Fruit fly (Drosophila melanogaster) whole organism, embryonic: Measurements from ENCODE around the gene Rpn2.

Experiments
- Blimp-1 ChIP-seq: fragments of 200-800 bp; sonication (Bioruptor generic); optimal IDR thresholded peaks from 3 replicates; lab custom pipeline; 2018; ENCODE audit warnings: missing biosample characterization, missing genetic modification characterization, mild to moderate bottlenecking, moderate library complexity, missing genetic modification reagents
- CG10366 ChIP-seq: fragments of 200-800 bp; sonication (Bioruptor generic); IDR thresholded peaks from 2 replicates; pipeline ENCODE4 v1.3.6; 2022; ENCODE audit warnings: missing biosample characterization, missing genetic modification characterization
- CG11093 ChIP-seq: fragments of 200-800 bp; sonication (Bioruptor generic); IDR thresholded peaks from 3 replicates; pipeline ENCODE4 v1.3.6; 2022; ENCODE audit warnings: missing biosample characterization, missing genetic modification characterization
- CG12155 ChIP-seq: fragments of 200-800 bp; sonication (Bioruptor generic); optimal IDR thresholded peaks from 3 replicates; lab custom pipeline; 2016; ENCODE audit warnings: missing biosample characterization, missing genetic modification characterization
- CG13424 ChIP-seq: fragments of 200-800 bp; sonication (Bioruptor generic); optimal IDR thresholded peaks from 2 replicates; lab custom pipeline; 2019; ENCODE audit warnings: missing biosample characterization, mild to moderate bottlenecking, missing genetic modification characterization, moderate library complexity
- CG14667 ChIP-seq: fragments of 200-800 bp; sonication (Bioruptor generic); IDR thresholded peaks from 2 replicates; pipeline ENCODE4 v1.3.6; 2022; ENCODE audit warnings: missing biosample characterization, missing genetic modification characterization
- CG15514 ChIP-seq: fragments of 200-800 bp; sonication (Bioruptor generic); optimal IDR thresholded peaks from 3 replicates; lab custom pipeline; 2017; ENCODE audit warnings: missing biosample characterization, missing genetic modification characterization, mild to moderate bottlenecking, moderate library complexity, missing genetic modification reagents
- CG15696 ChIP-seq: fragments of 200-800 bp; sonication (Bioruptor generic); optimal IDR thresholded peaks from 2 replicates; lab custom pipeline; 2019; ENCODE audit warnings: missing biosample characterization, mild to moderate bottlenecking, missing genetic modification characterization, moderate library complexity
- CG17328 ChIP-seq: fragments of 200-800 bp; sonication (Bioruptor generic); IDR thresholded peaks from 2 replicates; pipeline ENCODE4 v1.3.6; 2022; ENCODE audit warnings: missing biosample characterization, missing genetic modification characterization
- CG4282 ChIP-seq: fragments of 200-800 bp; sonication (Bioruptor generic); optimal IDR thresholded peaks from 2 replicates; lab custom pipeline; 2016; ENCODE audit warnings: missing biosample characterization, missing genetic modification characterization
- CG4404 ChIP-seq: fragments of 200-800 bp; sonication (Bioruptor generic); IDR thresholded peaks from 2 replicates; pipeline ENCODE4 v1.3.6; 2022; ENCODE audit warnings: missing biosample characterization, missing genetic modification characterization
- CG4617 ChIP-seq: fragments of 200-800 bp; sonication (Bioruptor generic); optimal IDR thresholded peaks from 3 replicates; lab custom pipeline; 2016; ENCODE audit warnings: missing biosample characterization, missing genetic modification characterization, borderline replicate concordance
- CG7745 ChIP-seq: fragments of 200-800 bp; sonication (Bioruptor generic); optimal IDR thresholded peaks from 2 replicates; lab custom pipeline; 2018; ENCODE audit warnings: missing biosample characterization, mild to moderate bottlenecking, missing genetic modification characterization, moderate library complexity
- CG7987 ChIP-seq: fragments of 200-800 bp; sonication (Bioruptor generic); optimal IDR thresholded peaks from 2 replicates; lab custom pipeline; 2018; ENCODE audit warnings: missing biosample characterization, mild to moderate bottlenecking, missing genetic modification characterization, moderate library complexity
- CG8388 ChIP-seq: fragments of 200-800 bp; sonication (Bioruptor generic); optimal IDR thresholded peaks from 2 replicates; lab custom pipeline; 2019; ENCODE audit warnings: missing biosample characterization, mild to moderate bottlenecking, missing genetic modification characterization, moderate library complexity
- CG9727 ChIP-seq: fragments of 200-800 bp; sonication (Bioruptor generic); optimal IDR thresholded peaks from 3 replicates; lab custom pipeline; 2017; ENCODE audit warnings: missing biosample characterization, mild to moderate bottlenecking, missing genetic modification characterization
- CG9932 ChIP-seq: fragments of 200-800 bp; sonication (Bioruptor generic); IDR thresholded peaks from 2 replicates; pipeline ENCODE4 v1.3.6; 2022; ENCODE audit warnings: missing biosample characterization, missing genetic modification characterization
- CHES-1-like ChIP-seq: fragments of 200-800 bp; sonication (Bioruptor generic); optimal IDR thresholded peaks from 2 replicates; lab custom pipeline; 2016; ENCODE audit warnings: missing biosample characterization, missing genetic modification characterization
- CoRest ChIP-seq: fragments of 200-800 bp; sonication (Bioruptor generic); optimal IDR thresholded peaks from 3 replicates; lab custom pipeline; 2018; ENCODE audit warnings: missing biosample characterization, mild to moderate bottlenecking, missing genetic modification characterization, moderate library complexity
- D19A ChIP-seq: fragments of 200-800 bp; optimal IDR thresholded peaks from 3 replicates; lab custom pipeline; 2019; ENCODE audit warnings: missing biosample characterization, mild to moderate bottlenecking, missing genetic modification characterization, moderate library complexity
- Dbx ChIP-seq: fragments of 200-800 bp; sonication (Bioruptor generic); IDR thresholded peaks from 3 replicates; pipeline ENCODE4 v1.3.6; 2022; ENCODE audit warnings: missing biosample characterization, missing genetic modification characterization
- Doc3 ChIP-seq: fragments of 200-800 bp; sonication (Bioruptor generic); IDR thresholded peaks from 3 replicates; pipeline ENCODE4 v1.3.6; 2022; ENCODE audit warnings: missing biosample characterization, missing genetic modification characterization; ENCODE audit not compliant: partially characterized antibody
- E2f2 ChIP-seq: fragments of 200-800 bp; sonication (Bioruptor generic); IDR thresholded peaks from 2 replicates; pipeline ENCODE4 v1.3.6; 2022; ENCODE audit warnings: missing biosample characterization, missing genetic modification characterization
- ERR ChIP-seq: fragments of 200-800 bp; sonication (Bioruptor generic); optimal IDR thresholded peaks from 2 replicates; lab custom pipeline; 2016; ENCODE audit warnings: missing biosample characterization, missing genetic modification characterization
- HLHmδ ChIP-seq: fragments of 200-800 bp; sonication (Bioruptor generic); optimal IDR thresholded peaks from 2 replicates; lab custom pipeline; 2018; ENCODE audit warnings: missing biosample characterization, mild to moderate bottlenecking, missing genetic modification characterization, moderate library complexity
- MESR4 ChIP-seq: fragments of 200-800 bp; sonication (Bioruptor generic); optimal IDR thresholded peaks from 2 replicates; lab custom pipeline; 2018; ENCODE audit warnings: missing biosample characterization, mild to moderate bottlenecking, missing genetic modification characterization, moderate library complexity
- Meics ChIP-seq: fragments of 200-800 bp; sonication (Bioruptor generic); optimal IDR thresholded peaks from 2 replicates; lab custom pipeline; 2017; ENCODE audit warnings: missing biosample characterization, mild to moderate bottlenecking, missing genetic modification characterization
- Mrtf ChIP-seq: fragments of 200-800 bp; sonication (Bioruptor generic); IDR thresholded peaks from 3 replicates; pipeline ENCODE4 v1.3.6; 2022; ENCODE audit warnings: missing biosample characterization, missing genetic modification characterization
- Oaz ChIP-seq: fragments of 200-800 bp; sonication (Bioruptor generic); IDR thresholded peaks from 2 replicates; pipeline ENCODE4 v1.3.6; 2022; ENCODE audit warnings: missing biosample characterization, missing genetic modification characterization
- Poxn ChIP-seq: fragments of 200-800 bp; sonication (Bioruptor generic); IDR thresholded peaks from 2 replicates; pipeline ENCODE4 v1.3.6; 2022; ENCODE audit warnings: missing biosample characterization, missing genetic modification characterization
- Rfx ChIP-seq: fragments of 200-800 bp; sonication (Bioruptor generic); IDR thresholded peaks from 2 replicates; pipeline ENCODE4 v1.3.6; 2022; ENCODE audit warnings: missing biosample characterization, missing genetic modification characterization
- Usf ChIP-seq: fragments of 200-800 bp; sonication (Bioruptor generic); optimal IDR thresholded peaks from 2 replicates; lab custom pipeline; 2017; ENCODE audit warnings: missing genotype, missing biosample characterization, missing genetic modification characterization
- ac ChIP-seq: fragments of 200-800 bp; sonication (Bioruptor generic); optimal IDR thresholded peaks from 3 replicates; lab custom pipeline; 2017; ENCODE audit warnings: missing biosample characterization, mild to moderate bottlenecking, missing genetic modification characterization
- amos ChIP-seq: fragments of 200-800 bp; sonication (Bioruptor generic); IDR thresholded peaks from 2 replicates; pipeline ENCODE4 v1.3.6; 2022; ENCODE audit warnings: missing biosample characterization, missing genetic modification characterization; ENCODE audit not compliant: partially characterized antibody
- ase ChIP-seq: fragments of 200-800 bp; sonication (Bioruptor generic); IDR thresholded peaks from 3 replicates; pipeline ENCODE4 v1.3.6; 2022; ENCODE audit warnings: missing biosample characterization, missing genetic modification characterization
- bcd ChIP-seq: fragments of 200-800 bp; sonication (Bioruptor generic); optimal IDR thresholded peaks from 2 replicates; lab custom pipeline; 2017; ENCODE audit warnings: missing biosample characterization, mild to moderate bottlenecking, missing genetic modification characterization
- ci ChIP-seq: fragments of 200-800 bp; sonication (Bioruptor generic); IDR thresholded peaks from 3 replicates; pipeline ENCODE4 v1.3.6; 2022; ENCODE audit warnings: missing biosample characterization, missing genetic modification characterization
- en ChIP-seq: fragments of 200-800 bp; sonication (Bioruptor generic); optimal IDR thresholded peaks from 2 replicates; lab custom pipeline; 2016; ENCODE audit warnings: missing biosample characterization, missing genetic modification characterization
- fd64A ChIP-seq: fragments of 200-800 bp; sonication (Bioruptor generic); optimal IDR thresholded peaks from 3 replicates; lab custom pipeline; 2018; ENCODE audit warnings: missing biosample characterization, mild to moderate bottlenecking, missing genetic modification characterization
- fru ChIP-seq: fragments of >200 bp; optimal IDR thresholded peaks from 2 replicates; lab custom pipeline; 2017
- gsb ChIP-seq: fragments of 200-800 bp; sonication (Bioruptor generic); IDR thresholded peaks from 2 replicates; pipeline ENCODE4 v1.3.6; 2022; ENCODE audit warnings: missing biosample characterization, missing genetic modification characterization
- hth ChIP-seq: fragments of >200 bp; optimal IDR thresholded peaks from 2 replicates; lab custom pipeline; 2017; ENCODE audit warnings: inconsistent platforms
- jing ChIP-seq: fragments of 200-800 bp; sonication (Bioruptor generic); optimal IDR thresholded peaks from 2 replicates; lab custom pipeline; 2018; ENCODE audit warnings: missing biosample characterization, mild to moderate bottlenecking, missing genetic modification characterization
- jumu ChIP-seq: fragments of 200-800 bp; sonication (Bioruptor generic); optimal IDR thresholded peaks from 3 replicates; lab custom pipeline; 2016; ENCODE audit warnings: missing biosample characterization, missing genetic modification characterization
- kay ChIP-seq: fragments of 200-800 bp; sonication (Bioruptor generic); optimal IDR thresholded peaks from 2 replicates; lab custom pipeline; 2016; ENCODE audit warnings: missing biosample characterization, missing genetic modification characterization
- mam ChIP-seq: fragments of 200-800 bp; sonication (Bioruptor generic); optimal IDR thresholded peaks from 3 replicates; lab custom pipeline; 2016; ENCODE audit warnings: missing biosample characterization, missing genetic modification characterization
- otp ChIP-seq: fragments of 200-800 bp; sonication (Bioruptor generic); IDR thresholded peaks from 3 replicates; pipeline ENCODE4, ENCODE4 v1.3.6; 2022; ENCODE audit warnings: missing biosample characterization, missing genetic modification characterization
- pan ChIP-seq, 4 experiments: fragments of >200 bp in 3 of 4; fragments of 200-800 bp in 1 of 4; sonication (Bioruptor generic) in 1 of 4; optimal IDR thresholded peaks in 3 of 4; IDR thresholded peaks in 1 of 4; 2 replicates each; pipeline versions ENCODE4 v1.3.6 to Lab custom; 2017 to 2022; ENCODE audit warnings: missing biosample characterization in 2 of 4, missing genetic modification characterization in 2 of 4, mixed read lengths in 1 of 4
- shn ChIP-seq: fragments of 200-800 bp; sonication (Bioruptor generic); optimal IDR thresholded peaks from 3 replicates; lab custom pipeline; 2016; ENCODE audit warnings: missing biosample characterization, missing genetic modification characterization
- slp2 ChIP-seq: fragments of 200-800 bp; sonication (Bioruptor generic); optimal IDR thresholded peaks from 2 replicates; lab custom pipeline; 2016; ENCODE audit warnings: missing biosample characterization, missing genetic modification characterization
- wor ChIP-seq: fragments of 200-800 bp; sonication (Bioruptor generic); IDR thresholded peaks from 2 replicates; pipeline ENCODE4 v1.3.6; 2022; ENCODE audit warnings: missing biosample characterization, missing genetic modification characterization
- zen ChIP-seq: fragments of 200-800 bp; sonication (Bioruptor generic); optimal IDR thresholded peaks from 3 replicates; lab custom pipeline; 2018; ENCODE audit warnings: missing biosample characterization, mild to moderate bottlenecking, missing genetic modification characterization, moderate library complexity

Gene Rpn2

dm6 chr3R:29153197-29153644, at the start of gene Rpn2, which contains the start of gene Slbp (continued):
- TF ChIP-seq CG13424 (tag; lab: Kevin White, UChicago) (no peak), ac (GFP tag; lab: Kevin White, UChicago) (no peak), CG15696 (no peak), pan (optimal IDR thresholded peaks at IDR 0.05; lab: Kevin White, UChicago) (no peak), pan (GFP tag; optimal IDR thresholded peaks at IDR 0.05 in 1 of 2, IDR thresholded peaks at IDR 0.05 in 1 of 2) (no peak), ci (GFP tag; lab: Robert Waterston, UW) (0 out of 3 replicates have a peak, but pooled peaks have one; percentile 52), CG4282 (no peak), HLHmδ (GFP tag; lab: Kevin White, UChicago) (no peak), Mrtf (GFP tag; lab: Robert Waterston, UW) (no peak), Blimp-1 (no peak), CG7745 (tag; lab: Kevin White, UChicago) (no peak), kay (GFP tag; lab: Kevin White, UChicago) (no peak), otp (GFP tag; lab: Robert Waterston, UW) (no peak), Oaz (GFP tag; lab: Robert Waterston, UW) (no peak), CHES-1-like (GFP tag; lab: Kevin White, UChicago) (peak; percentile 80), en (GFP tag; lab: Kevin White, UChicago) (peak; percentile 15), jumu (peak; percentile 76), slp2 (GFP tag; lab: Kevin White, UChicago) (peak; percentile 16), CG9932 (peak; percentile 74), gsb (GFP tag; lab: Robert Waterston, UW) (no peak), jing (GFP tag; lab: Kevin White, UChicago) (no peak), hth (lab: Kevin White, UChicago) (no peak), CG8388 (GFP tag; lab: Kevin White, UChicago) (no peak), MESR4 (peak; percentile 58), ase (no peak), CG10366 (GFP tag; lab: Robert Waterston, UW) (no peak), fru (no peak), shn (GFP tag; lab: Kevin White, UChicago) (peak; percentile 57), CG9727 (GFP tag; lab: Kevin White, UChicago) (peak; percentile 45), CG14667 (GFP tag; lab: Robert Waterston, UW) (no peak), CG15514 (peak; percentile 55), CG4617 (GFP tag; lab: Kevin White, UChicago) (peak; percentile 89), CG12155 (GFP tag; lab: Kevin White, UChicago) (peak; percentile 37), CG11093 (no peak), D19A (tag; lab: Kevin White, UChicago) (no peak), ERR (GFP tag; lab: Kevin White, UChicago) (peak; percentile 70), Poxn (no peak), CG17328 (GFP tag; lab: Robert Waterston, UW) (no peak), amos (GFP tag; lab: Robert Waterston, UW) (peak; percentile 94), mam (GFP tag; lab: Kevin White, UChicago) (peak; percentile 70), Usf (no peak), Doc3 (peak; percentile 95), Meics (GFP tag; lab: Kevin White, UChicago) (peak; percentile 30), fd64A (no peak), wor (GFP tag; lab: Robert Waterston, UW) (no peak), zen (peak; percentile 35), bcd (GFP tag; lab: Kevin White, UChicago) (peak; percentile 28), Rfx (peak; percentile 63), CG7987 (GFP tag; lab: Kevin White, UChicago) (no peak), E2f2 (peak; percentile 81), CoRest (tag; lab: Kevin White, UChicago) (peak; percentile 50), CG4404 (GFP tag; lab: Robert Waterston, UW) (no peak), Dbx (GFP tag; lab: Robert Waterston, UW) (no peak; the same call in 2 of the 3 replicates)
